Worm (Caenorhabditis elegans) whole organism, young adult: Measurements from ENCODE around the gene ubc-18.

Experiments used
- C06A6.2 ChIP-seq: fragments of 200-800 bp; sonication (Bioruptor generic); conservative IDR thresholded peaks from 2 replicates; pipeline ENCODE4 v1.3.6; 2022; ENCODE audit warnings: missing genetic modification characterization, missing compliant biosample characterization
- F22D6.2 ChIP-seq: sonication (generic microtip); optimal IDR thresholded peaks from 2 replicates; lab custom pipeline; 2016; ENCODE audit warnings: mild to moderate bottlenecking, missing genetic modification characterization, missing compliant biosample characterization
- F23B12.7 ChIP-seq: sonication (generic microtip); optimal IDR thresholded peaks from 2 replicates; lab custom pipeline; 2017; ENCODE audit warnings: missing genetic modification characterization, mild to moderate bottlenecking, missing compliant biosample characterization, antibody characterized with exemption, moderate library complexity; ENCODE audit not compliant: insufficient read depth
- F33H1.4 ChIP-seq: fragments of 200-800 bp; sonication (Bioruptor generic); IDR thresholded peaks from 2 replicates; pipeline ENCODE4 v1.3.6; 2022; ENCODE audit warnings: missing genetic modification reagents, missing genetic modification characterization, missing compliant biosample characterization
- F39B2.1 ChIP-seq: fragments of 200-800 bp; sonication (Bioruptor generic); IDR thresholded peaks from 2 replicates; pipeline ENCODE4 v1.3.6; 2022; ENCODE audit warnings: missing genetic modification reagents, missing genetic modification characterization, missing compliant biosample characterization
- F49E8.2 ChIP-seq: sonication (generic microtip); optimal IDR thresholded peaks from 3 replicates; lab custom pipeline; 2017; ENCODE audit warnings: missing genetic modification characterization, mild to moderate bottlenecking, missing compliant biosample characterization, antibody characterized with exemption, moderate library complexity; ENCODE audit not compliant: insufficient read depth
- F52B5.7 ChIP-seq: sonication (generic microtip); optimal IDR thresholded peaks from 2 replicates; lab custom pipeline; 2016; ENCODE audit warnings: mild to moderate bottlenecking, missing genetic modification characterization, missing compliant biosample characterization
- F55B11.4 ChIP-seq: sonication (generic microtip); optimal IDR thresholded peaks from 2 replicates; lab custom pipeline; 2016; ENCODE audit warnings: missing compliant biosample characterization, missing genetic modification characterization, borderline replicate concordance; ENCODE audit not compliant: insufficient read depth
- T26A5.8 ChIP-seq: sonication (generic microtip); optimal IDR thresholded peaks from 2 replicates; lab custom pipeline; 2016; ENCODE audit warnings: missing genetic modification characterization, missing compliant biosample characterization
- Y53F4B.3 ChIP-seq: fragments of 200-800 bp; sonication (Bioruptor generic); IDR thresholded peaks from 2 replicates; pipeline ENCODE4 v1.3.6; 2022; ENCODE audit warnings: missing genetic modification reagents, missing genetic modification characterization, missing compliant biosample characterization
- Y95B8A.8 ChIP-seq: fragments of 200-800 bp; sonication (Bioruptor generic); IDR thresholded peaks from 2 replicates; pipeline ENCODE4 v1.3.6; 2022; ENCODE audit warnings: missing genetic modification reagents, missing genetic modification characterization, missing compliant biosample characterization
- ZK185.1 ChIP-seq: sonication (generic microtip); optimal IDR thresholded peaks from 2 replicates; lab custom pipeline; 2016; ENCODE audit warnings: mild to moderate bottlenecking, missing genetic modification characterization, missing compliant biosample characterization; ENCODE audit not compliant: poor library complexity, severe bottlenecking
- akir-1 ChIP-seq: fragments of 200-800 bp; sonication (Bioruptor generic); optimal IDR thresholded peaks from 2 replicates; lab custom pipeline; 2018; ENCODE audit warnings: mild to moderate bottlenecking, missing genetic modification characterization, moderate library complexity, missing compliant biosample characterization
- aptf-2 ChIP-seq: fragments of 200-800 bp; sonication (Bioruptor generic); conservative IDR thresholded peaks from 2 replicates; pipeline ENCODE4 v1.3.6; 2022; ENCODE audit warnings: missing genetic modification reagents, missing genetic modification characterization, missing compliant biosample characterization
- atf-7 ChIP-seq: sonication (generic microtip); optimal IDR thresholded peaks from 2 replicates; lab custom pipeline; 2017; ENCODE audit warnings: mild to moderate bottlenecking, missing genetic modification characterization, missing compliant biosample characterization
- athp-1 ChIP-seq: sonication (generic microtip); optimal IDR thresholded peaks from 2 replicates; lab custom pipeline; 2017; ENCODE audit warnings: mild to moderate bottlenecking, missing genetic modification characterization, missing compliant biosample characterization
- bed-1 ChIP-seq: fragments of 200-800 bp; sonication (Bioruptor generic); IDR thresholded peaks from 2 replicates; pipeline ENCODE4 v1.3.6; 2022; ENCODE audit warnings: missing genetic modification reagents, missing genetic modification characterization, missing compliant biosample characterization
- bed-2 ChIP-seq: fragments of 200-800 bp; sonication (Bioruptor generic); IDR thresholded peaks from 2 replicates; pipeline ENCODE4 v1.3.6; 2022; ENCODE audit warnings: missing genetic modification reagents, missing genetic modification characterization, missing compliant biosample characterization
- dpl-1 ChIP-seq: fragments of 150-350 bp; optimal IDR thresholded peaks from 2 replicates; lab custom pipeline; 2014; ENCODE audit warnings: missing biosample characterization, missing genetic modification reagents, missing genetic modification characterization
- efl-1 ChIP-seq: fragments of 150-350 bp; optimal IDR thresholded peaks from 2 replicates; lab custom pipeline; 2014; ENCODE audit warnings: missing biosample characterization, missing genetic modification reagents, missing genetic modification characterization
- egl-44 ChIP-seq: fragments of 200-800 bp; sonication (Bioruptor generic); IDR thresholded peaks from 2 replicates; pipeline ENCODE4 v1.3.6; 2022; ENCODE audit warnings: missing genetic modification reagents, missing genetic modification characterization, missing compliant biosample characterization
- fkh-3 ChIP-seq: sonication (generic microtip); optimal IDR thresholded peaks from 2 replicates; lab custom pipeline; 2016; ENCODE audit warnings: mild to moderate bottlenecking, missing genetic modification characterization, missing compliant biosample characterization
- hmg-1.2 ChIP-seq: fragments of 200-800 bp; sonication (Bioruptor generic); IDR thresholded peaks from 2 replicates; pipeline ENCODE4 v1.3.6; 2022; ENCODE audit warnings: missing genetic modification reagents, missing genetic modification characterization, missing compliant biosample characterization
- let-526 ChIP-seq: fragments of 200-800 bp; sonication (Bioruptor generic); IDR thresholded peaks from 2 replicates; pipeline ENCODE4 v1.3.6; 2022; ENCODE audit warnings: missing genetic modification reagents, missing genetic modification characterization, missing compliant biosample characterization
- lin-26 ChIP-seq: fragments of 200-800 bp; sonication (Bioruptor generic); IDR thresholded peaks from 2 replicates; pipeline ENCODE4 v1.3.6; 2022; ENCODE audit warnings: missing genetic modification reagents, missing genetic modification characterization, missing compliant biosample characterization
- lin-54 ChIP-seq: fragments of 200-800 bp; sonication (Bioruptor generic); optimal IDR thresholded peaks from 2 replicates; lab custom pipeline; 2018; ENCODE audit warnings: mild to moderate bottlenecking, missing genetic modification characterization, missing compliant biosample characterization
- lsl-1 ChIP-seq: fragments of 200-800 bp; sonication (Bioruptor generic); optimal IDR thresholded peaks from 2 replicates; lab custom pipeline; 2018; ENCODE audit warnings: mild to moderate bottlenecking, missing genetic modification characterization, moderate library complexity, missing compliant biosample characterization
- madf-6 ChIP-seq: fragments of 200-800 bp; sonication (Bioruptor generic); IDR thresholded peaks from 2 replicates; pipeline ENCODE4 v1.3.6; 2022; ENCODE audit warnings: missing genetic modification reagents, missing genetic modification characterization, missing compliant biosample characterization
- madf-8 ChIP-seq: fragments of 200-800 bp; sonication (Bioruptor generic); conservative IDR thresholded peaks from 2 replicates; pipeline ENCODE4 v1.3.6; 2022; ENCODE audit warnings: missing genetic modification reagents, missing genetic modification characterization, missing compliant biosample characterization
- nfya-1 ChIP-seq: sonication (generic microtip); optimal IDR thresholded peaks from 2 replicates; lab custom pipeline; 2017; ENCODE audit warnings: antibody characterized with exemption, missing compliant biosample characterization, missing genetic modification characterization, borderline replicate concordance; ENCODE audit not compliant: insufficient read depth
- nhr-90 ChIP-seq: sonication (generic microtip); optimal IDR thresholded peaks from 2 replicates; lab custom pipeline; 2016; ENCODE audit warnings: missing genotype, mild to moderate bottlenecking, missing genetic modification characterization, missing compliant biosample characterization
- rec-8 ChIP-seq, 2 experiments: sonication (generic microtip); optimal IDR thresholded peaks; 2 replicates each; lab custom pipeline; 2016; ENCODE audit warnings: mild to moderate bottlenecking in 2 of 2, missing genetic modification characterization in 2 of 2, missing genetic modification reagents in 2 of 2, missing genotype in 2 of 2, missing biosample characterization in 1 of 2, missing compliant biosample characterization in 1 of 2, moderate library complexity in 1 of 2
- rpc-1 ChIP-seq, 2 experiments: fragments of 150-350 bp in 1 of 2; sonication (generic microtip) in 1 of 2; optimal IDR thresholded peaks; 2 replicates each; lab custom pipeline; 2014 to 2018; ENCODE audit warnings: missing biosample characterization in 1 of 2, missing genetic modification characterization in 1 of 2, missing genetic modification reagents in 1 of 2, missing genotype in 1 of 2
- snpc-1.1 ChIP-seq: sonication (generic microtip); optimal IDR thresholded peaks from 2 replicates; lab custom pipeline; 2017; ENCODE audit warnings: missing genetic modification characterization, mild to moderate bottlenecking, missing compliant biosample characterization, antibody characterized with exemption, moderate library complexity, missing genotype, missing genetic modification reagents; ENCODE audit not compliant: insufficient read depth
- snpc-1.3 ChIP-seq: sonication (generic microtip); optimal IDR thresholded peaks from 2 replicates; lab custom pipeline; 2017; ENCODE audit warnings: missing genetic modification characterization, mild to moderate bottlenecking, missing compliant biosample characterization, antibody characterized with exemption, moderate library complexity, missing genotype, missing genetic modification reagents; ENCODE audit not compliant: insufficient read depth
- snpc-3.4 ChIP-seq: sonication (generic microtip); optimal IDR thresholded peaks from 2 replicates; lab custom pipeline; 2017; ENCODE audit warnings: missing genetic modification characterization, mild to moderate bottlenecking, missing compliant biosample characterization, antibody characterized with exemption, moderate library complexity, missing genotype, missing genetic modification reagents
- tbp1 ChIP-seq: fragments of 200-800 bp; sonication (Bioruptor generic); optimal IDR thresholded peaks from 2 replicates; lab custom pipeline; 2018; ENCODE audit warnings: mild to moderate bottlenecking, missing genetic modification characterization, missing compliant biosample characterization
- unc-62 ChIP-seq: fragments of 150-350 bp; optimal IDR thresholded peaks from 2 replicates; lab custom pipeline; 2014; ENCODE audit warnings: missing biosample characterization, missing genetic modification reagents, missing genetic modification characterization
- zim-3 ChIP-seq: sonication (generic microtip); optimal IDR thresholded peaks from 2 replicates; lab custom pipeline; 2017; ENCODE audit warnings: mild to moderate bottlenecking, missing genetic modification characterization, moderate library complexity, missing compliant biosample characterization
- ztf-26 ChIP-seq: sonication (generic microtip); optimal IDR thresholded peaks from 2 replicates; lab custom pipeline; 2017; ENCODE audit warnings: missing genetic modification characterization, missing compliant biosample characterization

ubc-18 gene

DNA sequence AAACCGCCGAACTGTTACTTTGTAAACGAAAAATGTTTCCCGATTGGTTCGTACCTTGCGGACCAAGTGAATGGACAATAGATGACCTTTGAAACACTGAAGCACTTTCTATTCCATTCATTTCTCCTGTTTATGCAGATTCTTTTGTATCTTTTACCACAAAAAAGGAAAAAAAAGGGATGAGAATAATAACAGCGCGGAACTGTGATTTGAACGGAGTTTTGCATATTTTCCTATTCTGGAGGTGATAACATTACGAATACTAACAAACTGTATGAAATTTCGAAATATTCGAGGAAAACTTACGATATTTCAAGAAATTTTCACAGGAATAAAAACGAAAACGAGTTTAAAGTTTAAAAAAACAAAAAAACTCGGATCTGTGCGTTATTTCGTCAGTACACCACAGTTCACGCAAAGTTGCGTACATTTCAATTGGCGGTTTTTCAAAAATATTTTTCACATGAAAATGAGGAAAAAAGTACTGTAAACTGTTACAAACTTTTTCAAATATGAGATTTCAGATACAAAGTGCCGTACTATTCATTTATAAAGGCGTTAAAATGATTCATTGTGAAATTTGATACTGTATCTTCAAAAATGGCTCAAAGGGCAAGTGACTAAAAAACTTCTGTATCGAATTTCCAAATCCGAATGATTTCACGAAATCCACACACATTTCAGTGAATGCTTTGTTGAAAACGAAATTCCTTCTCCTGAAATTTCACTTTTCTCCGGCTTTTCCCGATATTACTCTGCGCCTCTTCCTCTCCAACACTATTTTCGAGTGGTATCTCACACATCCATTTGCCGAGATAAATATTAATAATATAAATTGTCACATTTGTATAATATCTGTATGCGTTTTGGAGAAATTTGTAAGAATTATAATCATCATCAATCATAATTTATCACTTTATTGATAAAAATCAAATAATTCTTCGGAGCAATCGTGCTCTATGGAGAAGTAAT lies 33.8 kb downstream of the ubc-18 start:
- TF ChIP-seq F49E8.2 (tag; lab: Kevin White, UChicago) (no peak), hmg-1.2 (peak; percentile 59), Y53F4B.3 (no peak), F33H1.4 (0 out of 2 replicates have a peak, but pooled peaks have one; percentile 9), athp-1 (no peak), snpc-1.3 (tag; lab: Kevin White, UChicago) (no peak), Y95B8A.8 (GFP tag; lab: Robert Waterston, UW) (no peak), bed-1 (no peak), lin-54 (GFP tag; lab: Kevin White, UChicago) (no peak), dpl-1 (GFP tag; lab: Kevin White, UChicago) (peak; percentile 5), F55B11.4 (tag; lab: Kevin White, UChicago) (no peak), madf-6 (peak; percentile 30; the same call in 1 of the 2 replicates), efl-1 (GFP tag; lab: Kevin White, UChicago) (peak; percentile 40), let-526 (no peak)

DNA sequence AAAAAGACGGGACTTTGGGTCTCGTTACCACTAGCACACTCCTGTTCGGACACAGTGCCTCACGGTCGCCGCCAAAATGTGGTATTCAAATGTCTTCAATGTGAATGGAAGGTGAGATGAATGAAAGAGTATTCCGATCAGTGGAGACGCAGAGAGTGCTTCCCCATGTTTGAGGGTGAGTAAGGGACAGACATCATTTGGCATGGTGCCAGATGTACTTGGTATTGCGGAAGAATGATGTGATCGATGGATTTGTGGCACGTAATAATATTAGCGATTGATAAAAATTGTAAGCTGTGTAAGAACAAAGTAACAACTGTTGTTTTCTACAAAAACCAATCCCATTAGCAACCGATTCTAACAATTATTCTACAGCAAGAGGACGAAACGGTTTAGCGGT lies 36.3 kb downstream of the ubc-18 start:
- TF ChIP-seq lsl-1 (GFP tag; lab: Kevin White, UChicago): no peak
- TF ChIP-seq egl-44 (GFP tag; lab: Robert Waterston, UW): no peak
- TF ChIP-seq let-526: no peak
- TF ChIP-seq bed-2 (GFP tag; lab: Robert Waterston, UW): no peak
- no peak for TF ChIP-seq ztf-26 (tag; lab: Kevin White, UChicago)
- no peak for TF ChIP-seq unc-62 (GFP tag; lab: Kevin White, UChicago)
- no peak for TF ChIP-seq rpc-1 (optimal IDR thresholded peaks at IDR 0.05; lab: Kevin White, UChicago)
- no peak for TF ChIP-seq rpc-1 (tag; optimal IDR thresholded peaks at IDR 0.05; lab: Kevin White, UChicago)
- TF ChIP-seq tbp1: no peak
- no peak for TF ChIP-seq T26A5.8 (tag; lab: Kevin White, UChicago)
- TF ChIP-seq C06A6.2 (GFP tag; lab: Robert Waterston, UW): no peak
- TF ChIP-seq F39B2.1 (GFP tag; lab: Robert Waterston, UW): no peak
- no peak for TF ChIP-seq F22D6.2 (tag; lab: Kevin White, UChicago)
- TF ChIP-seq efl-1 (GFP tag; lab: Kevin White, UChicago): no peak
- TF ChIP-seq snpc-3.4 (tag; lab: Kevin White, UChicago): no peak
- no peak for TF ChIP-seq F33H1.4
- TF ChIP-seq snpc-1.3 (tag; lab: Kevin White, UChicago): no peak
- TF ChIP-seq ZK185.1 (tag; lab: Kevin White, UChicago): no peak

DNA sequence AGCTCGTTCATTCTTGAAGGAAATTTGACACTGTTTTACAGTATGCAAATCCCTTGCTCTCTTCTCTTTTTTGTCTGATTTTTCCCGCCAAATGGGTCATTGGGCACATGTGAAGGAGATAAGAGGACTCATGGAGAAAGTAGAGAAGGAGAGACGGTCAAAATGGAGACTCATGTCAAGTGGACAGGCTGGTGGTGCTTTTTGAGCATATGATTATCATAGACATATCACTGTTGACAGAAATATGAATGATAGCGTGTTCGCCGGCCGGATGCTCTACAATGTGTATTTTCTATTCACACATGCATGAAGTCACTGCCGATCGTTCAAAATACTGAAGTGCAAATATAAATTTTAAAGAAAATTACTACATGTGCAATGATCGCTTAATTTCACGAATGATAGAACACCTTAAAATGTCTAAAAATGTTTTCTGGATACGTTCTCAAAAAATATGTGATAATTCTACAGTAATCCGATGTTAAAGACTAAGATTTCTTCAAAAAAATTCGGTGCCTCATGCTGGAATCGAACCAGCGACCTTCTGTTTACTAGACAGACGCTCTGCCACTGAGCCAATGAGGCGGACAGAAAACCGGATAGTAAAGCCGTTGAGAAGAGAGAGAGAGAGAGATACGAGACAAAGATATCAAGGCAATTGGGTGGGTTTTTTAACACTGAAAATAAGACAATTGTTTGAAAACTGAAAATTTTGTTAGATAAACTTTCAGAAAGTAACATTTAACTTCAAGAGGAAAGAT lies 38.1 kb downstream of the ubc-18 start:
- peak; percentile 92 for TF ChIP-seq snpc-1.1 (tag; lab: Kevin White, UChicago)
- peak; percentile 11 for TF ChIP-seq fkh-3 (tag; lab: Kevin White, UChicago)
- TF ChIP-seq F23B12.7: peak; percentile 19
- TF ChIP-seq akir-1 (GFP tag; lab: Kevin White, UChicago): no peak
- peak; percentile 36 for TF ChIP-seq F49E8.2 (tag; lab: Kevin White, UChicago)
- TF ChIP-seq rec-8 (tag; optimal IDR thresholded peaks at IDR 0.05; lab: Kevin White, UChicago): peak; percentile 8 to 19
- TF ChIP-seq efl-1 (GFP tag; lab: Kevin White, UChicago): no peak
- TF ChIP-seq F52B5.7 (tag; lab: Kevin White, UChicago): no peak
- TF ChIP-seq atf-7 (tag; lab: Kevin White, UChicago): peak; percentile 23
- TF ChIP-seq nhr-90: peak; percentile 45
- no peak for TF ChIP-seq madf-8 (GFP tag; lab: Robert Waterston, UW)
- TF ChIP-seq zim-3 (tag; lab: Kevin White, UChicago): peak; percentile 27
- TF ChIP-seq lin-54 (GFP tag; lab: Kevin White, UChicago): peak; percentile 26
- no peak for TF ChIP-seq ztf-26 (tag; lab: Kevin White, UChicago)
- TF ChIP-seq aptf-2 (GFP tag; lab: Robert Waterston, UW): no peak
- TF ChIP-seq lin-26 (GFP tag; lab: Robert Waterston, UW): peak; percentile 73; the same call in 1 of the 2 replicates
- TF ChIP-seq nfya-1 (tag; lab: Kevin White, UChicago): no peak
